Worm (Caenorhabditis elegans) whole organism, mixed stage, embryonic: ENCODE data around the gene C29F7.1.
"Not testable (repeated sequence)": the region's sequence is repeated elsewhere in the genome, so short reads cannot be mapped to it uniquely, and the experiment has no call there.

Experiments used
- elt-1 ChIP-seq: sonication (generic microtip); optimal IDR thresholded peaks from 2 replicates; lab custom pipeline; 2017; ENCODE audit warnings: missing genetic modification characterization, mild to moderate bottlenecking, missing compliant biosample characterization, antibody characterized with exemption, moderate library complexity, borderline replicate concordance; ENCODE audit not compliant: insufficient read depth
- mep-1 ChIP-seq: fragments of 150-350 bp; optimal IDR thresholded peaks from 2 replicates; lab custom pipeline; 2017; ENCODE audit warnings: missing biosample characterization, missing genetic modification reagents, missing genetic modification characterization, inconsistent platforms
- nhr-28 ChIP-seq: fragments of 150-350 bp; optimal IDR thresholded peaks from 2 replicates; lab custom pipeline; 2014; ENCODE audit warnings: missing biosample characterization, missing genetic modification characterization

ce11 chrX:13448665-13449099, 38.9 kb downstream of the C29F7.1 start:
- not testable (repeated sequence) for TF ChIP-seq nhr-28, elt-1 (tag; lab: Kevin White, UChicago)
- TF ChIP-seq mep-1 (tag; lab: Kevin White, UChicago): peak; percentile 6
